Fruit fly (Drosophila melanogaster) Kc167 (cell line): ENCODE measurements around the gene CG15283.

Experiments used
- Myc ChIP-seq: fragments of >200 bp; optimal IDR thresholded peaks from 2 replicates; lab custom pipeline; 2017; ENCODE audit warnings: missing external identifiers
- Sin3A ChIP-seq: fragments of >200 bp; optimal IDR thresholded peaks from 2 replicates; lab custom pipeline; 2018; ENCODE audit warnings: missing external identifiers
- h ChIP-seq: fragments of >200 bp; optimal IDR thresholded peaks from 3 replicates; lab custom pipeline; 2018; ENCODE audit warnings: missing external identifiers
- insv ChIP-seq: fragments of >200 bp; optimal IDR thresholded peaks from 3 replicates; lab custom pipeline; 2018; ENCODE audit warnings: missing external identifiers
- psq ChIP-seq: fragments of >200 bp; optimal IDR thresholded peaks from 2 replicates; lab custom pipeline; 2017; ENCODE audit warnings: missing external identifiers
- ttk ChIP-seq: sonication (Bioruptor generic); optimal IDR thresholded peaks from 2 replicates; lab custom pipeline; 2017; ENCODE audit warnings: missing external identifiers

The CG15283 gene

DNA sequence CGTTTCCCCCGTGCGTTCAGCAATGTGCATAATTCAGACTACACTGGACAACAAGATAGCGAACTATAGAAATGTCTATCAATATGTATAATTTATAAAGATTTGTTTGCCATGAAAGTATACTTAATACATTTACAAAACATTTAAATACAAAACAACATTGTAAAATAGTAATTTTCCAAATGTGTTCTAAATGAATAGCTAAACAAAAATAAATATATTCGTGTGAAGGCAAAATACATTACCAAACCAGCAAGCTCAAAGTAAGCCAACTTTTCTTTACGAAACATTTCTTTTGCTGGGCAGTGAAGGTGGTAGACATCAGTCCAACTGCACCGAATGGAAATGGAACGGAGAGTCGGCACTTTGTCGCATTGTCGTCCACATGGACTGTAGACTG lies 24.3 kb upstream of the CG15283 start:
- TF ChIP-seq Sin3A (lab: Kevin White, UChicago), result no peak
- no peak for TF ChIP-seq ttk (lab: Kevin White, UChicago)
- TF ChIP-seq psq (lab: Kevin White, UChicago), result no peak
- TF ChIP-seq Myc, result no peak
- TF ChIP-seq h (lab: Kevin White, UChicago), result no peak
- no peak for TF ChIP-seq insv

DNA sequence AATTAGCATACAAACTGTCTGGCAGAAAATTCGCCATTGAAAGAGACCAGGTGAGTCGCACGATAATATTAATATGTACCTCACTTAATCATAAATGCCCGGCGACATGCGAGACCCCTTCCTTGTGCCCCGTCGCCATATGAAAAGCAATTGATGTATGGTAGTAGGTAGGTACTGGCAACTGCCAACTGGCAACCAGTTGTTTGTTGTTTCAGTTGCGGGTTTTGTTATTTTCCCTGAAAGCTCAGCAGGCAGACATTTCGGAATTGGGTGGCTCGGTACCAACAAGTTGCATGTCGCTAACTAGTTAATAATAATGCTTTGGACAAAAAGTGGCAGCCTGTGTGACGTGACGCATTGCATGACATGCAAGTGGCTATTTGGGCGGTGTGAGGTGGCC lies 23.7 kb upstream of the CG15283 start:
- no peak for TF ChIP-seq Sin3A (lab: Kevin White, UChicago)
- no peak for TF ChIP-seq Myc
- TF ChIP-seq ttk (lab: Kevin White, UChicago), result no peak
- no peak for TF ChIP-seq h (lab: Kevin White, UChicago)
- no peak for TF ChIP-seq psq (lab: Kevin White, UChicago)
- no peak for TF ChIP-seq insv

DNA sequence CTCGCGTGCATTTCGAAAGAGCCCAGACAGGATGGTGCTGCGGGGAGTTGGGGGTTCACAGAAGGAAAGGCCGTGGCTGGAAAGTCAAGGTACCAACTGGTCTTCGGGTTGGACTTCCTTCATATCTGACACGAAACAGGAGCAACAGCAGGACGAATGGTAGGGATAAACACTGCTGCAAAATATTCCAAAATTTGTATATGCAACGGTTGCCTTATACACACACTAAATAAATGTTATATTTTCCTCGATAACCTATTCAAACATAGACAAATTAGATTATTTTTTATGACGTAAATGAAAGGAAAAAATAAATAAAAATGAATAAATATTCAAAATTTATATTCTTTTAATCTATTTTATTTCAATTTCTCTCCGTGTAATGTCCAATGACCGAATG lies 19.0 kb upstream of the CG15283 start:
- TF ChIP-seq psq (lab: Kevin White, UChicago), result no peak
- no peak for TF ChIP-seq h (lab: Kevin White, UChicago)
- TF ChIP-seq Sin3A (lab: Kevin White, UChicago), result no peak
- TF ChIP-seq Myc, result no peak
- TF ChIP-seq ttk (lab: Kevin White, UChicago), result no peak
- no peak for TF ChIP-seq insv

DNA sequence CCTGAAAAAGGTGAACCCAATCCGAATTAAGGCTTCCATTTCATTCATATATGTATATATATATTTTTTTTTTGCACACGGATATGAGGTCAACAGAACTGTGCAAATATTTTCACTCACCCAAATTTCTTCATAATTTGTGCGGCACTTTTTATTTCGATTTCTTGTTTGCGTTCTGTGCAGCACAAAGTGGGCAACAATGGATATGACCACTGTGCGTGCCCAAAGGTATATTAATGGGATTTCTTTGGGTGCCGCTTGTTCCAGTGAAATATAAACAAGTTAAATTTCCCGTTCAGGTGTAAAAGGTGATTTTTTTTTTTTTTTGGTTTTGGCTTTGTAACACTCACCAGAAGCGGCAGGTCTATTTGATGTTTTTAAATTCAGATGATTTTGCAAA lies 14.3 kb upstream of the CG15283 start:
- no peak for TF ChIP-seq ttk (lab: Kevin White, UChicago)

DNA sequence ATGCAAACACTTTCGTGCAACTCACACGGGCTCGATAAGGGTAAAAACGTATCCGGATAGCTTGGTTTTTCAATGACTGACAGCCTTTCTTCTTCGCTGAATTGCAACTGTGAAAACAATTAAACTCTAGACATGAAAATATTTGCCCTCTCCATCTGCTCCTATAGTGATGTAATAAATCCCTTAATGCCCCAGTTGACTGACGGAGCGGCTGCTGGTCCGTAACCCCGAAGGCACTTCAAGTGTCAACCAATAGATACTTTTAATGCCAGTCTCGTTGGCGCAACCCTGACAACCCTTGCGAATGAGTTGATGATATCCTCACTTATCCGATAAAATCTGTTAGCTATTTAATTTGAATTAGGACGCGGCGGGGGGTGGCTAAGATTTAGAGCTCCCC lies 13.6 kb upstream of the CG15283 start:
- no peak for TF ChIP-seq ttk (lab: Kevin White, UChicago)
- TF ChIP-seq Sin3A (lab: Kevin White, UChicago), result no peak
- TF ChIP-seq h (lab: Kevin White, UChicago), result no peak
- no peak for TF ChIP-seq psq (lab: Kevin White, UChicago)
- no peak for TF ChIP-seq Myc
- TF ChIP-seq insv, result no peak

DNA sequence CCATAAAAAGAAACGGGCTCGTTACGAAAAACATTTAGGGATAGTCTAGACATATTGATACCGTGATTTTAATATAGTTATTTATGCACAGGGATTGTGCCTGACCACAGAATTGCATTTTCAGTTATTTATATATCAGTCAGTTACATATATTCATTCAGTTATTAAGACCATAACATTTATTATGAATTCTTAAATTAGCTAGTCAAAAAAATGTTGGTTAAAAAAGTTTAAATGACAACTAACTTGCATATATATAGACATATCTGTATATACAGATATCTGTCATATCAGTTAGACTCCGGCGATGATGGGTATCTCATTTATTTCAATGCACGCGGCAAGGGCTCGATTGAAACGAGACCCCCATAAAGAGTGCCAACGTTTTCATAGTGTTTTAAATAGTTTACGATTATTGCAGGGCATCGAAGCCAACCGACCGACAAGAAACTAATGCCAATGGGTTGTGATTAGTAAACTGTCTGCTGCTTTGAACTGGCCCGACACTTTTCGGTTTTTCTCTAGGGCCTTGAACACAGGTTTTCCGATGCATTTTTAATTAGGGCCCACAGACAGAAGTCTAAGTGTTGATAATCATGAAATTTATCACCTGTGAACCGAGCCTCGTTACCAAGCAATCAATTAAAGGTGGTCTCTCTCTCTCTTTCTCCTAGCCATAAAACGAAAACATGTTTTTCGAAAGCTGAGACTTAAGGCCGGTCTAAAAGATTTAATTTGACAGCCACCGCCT lies 12.1 kb upstream of the CG15283 start:
- TF ChIP-seq Myc (no peak), insv (no peak), ttk (lab: Kevin White, UChicago) (no peak), Sin3A (lab: Kevin White, UChicago) (no peak), h (lab: Kevin White, UChicago) (no peak), psq (lab: Kevin White, UChicago) (no peak)

DNA sequence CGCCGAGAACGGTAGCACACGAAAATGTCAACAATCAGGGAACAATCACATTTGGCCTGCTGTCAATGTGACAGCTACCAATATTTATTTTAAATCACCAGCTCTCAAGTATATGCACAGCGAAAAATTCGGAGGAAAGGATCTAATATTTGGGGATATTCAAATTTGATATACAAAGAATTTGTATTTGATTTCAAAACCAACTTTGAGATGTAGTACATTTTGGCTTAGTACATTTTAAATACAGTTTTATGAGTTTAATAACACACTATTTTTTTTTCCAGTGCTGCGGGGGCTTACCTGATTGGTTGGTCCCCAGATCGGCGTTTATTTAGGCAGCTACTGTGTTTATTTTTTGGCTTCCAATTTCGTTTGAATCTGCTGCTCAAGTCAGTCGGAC lies 10.3 kb upstream of the CG15283 start:
- no peak for TF ChIP-seq Myc
- TF ChIP-seq psq (lab: Kevin White, UChicago), result no peak
- no peak for TF ChIP-seq Sin3A (lab: Kevin White, UChicago)
- no peak for TF ChIP-seq insv
- no peak for TF ChIP-seq ttk (lab: Kevin White, UChicago)
- no peak for TF ChIP-seq h (lab: Kevin White, UChicago)

DNA sequence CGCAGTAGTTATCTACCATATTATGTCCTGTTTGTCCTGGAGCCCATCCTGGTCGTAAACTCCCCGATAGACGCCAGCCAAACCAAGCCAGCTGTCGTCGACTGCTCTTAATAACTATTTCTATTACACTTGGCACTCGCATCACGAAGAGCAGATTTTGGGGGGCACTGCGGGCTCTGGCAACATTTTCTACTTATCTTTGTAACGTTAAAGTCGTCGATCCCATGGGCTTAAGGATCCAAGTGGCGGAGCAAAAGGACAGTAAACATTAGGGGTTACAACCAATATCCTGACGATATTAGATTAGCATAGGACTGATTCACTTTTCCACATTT lies 9.3 kb upstream of the CG15283 start:
- TF ChIP-seq h (lab: Kevin White, UChicago) (no peak), ttk (lab: Kevin White, UChicago) (no peak), insv (no peak), Myc (no peak), Sin3A (lab: Kevin White, UChicago) (no peak), psq (lab: Kevin White, UChicago) (no peak)

DNA sequence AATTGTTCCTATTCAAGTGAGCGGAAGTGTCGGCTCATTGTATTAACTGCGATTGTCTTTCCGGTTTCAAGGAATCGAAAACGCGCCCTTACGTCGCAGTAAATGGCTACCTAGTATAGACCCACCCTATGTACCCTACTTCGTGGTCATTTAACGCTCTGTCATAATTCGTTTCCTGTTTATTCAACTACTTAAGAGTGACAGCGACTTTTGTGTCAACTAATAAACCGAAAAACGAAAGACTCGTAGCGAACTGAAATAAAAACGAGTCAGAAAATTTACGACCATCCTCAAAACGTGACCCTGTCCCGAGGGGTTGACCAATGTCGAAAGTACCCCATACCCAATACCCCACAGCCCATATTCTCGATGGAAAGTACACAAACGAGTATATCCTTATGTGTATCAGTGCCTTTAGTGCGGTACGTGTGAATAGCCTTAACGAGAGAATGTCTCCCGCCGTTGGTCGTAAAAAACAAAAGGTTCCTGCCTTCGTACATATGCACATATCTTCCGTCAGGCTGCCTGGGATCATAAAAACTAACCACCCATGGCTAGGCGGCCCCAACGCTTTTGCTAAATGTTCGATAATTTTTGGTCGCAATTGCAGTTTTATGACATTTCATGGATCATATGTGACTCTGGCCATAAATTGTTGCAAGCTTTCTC lies 8.8 kb upstream of the CG15283 start:
- TF ChIP-seq h (lab: Kevin White, UChicago) (no peak), psq (lab: Kevin White, UChicago) (no peak)

DNA sequence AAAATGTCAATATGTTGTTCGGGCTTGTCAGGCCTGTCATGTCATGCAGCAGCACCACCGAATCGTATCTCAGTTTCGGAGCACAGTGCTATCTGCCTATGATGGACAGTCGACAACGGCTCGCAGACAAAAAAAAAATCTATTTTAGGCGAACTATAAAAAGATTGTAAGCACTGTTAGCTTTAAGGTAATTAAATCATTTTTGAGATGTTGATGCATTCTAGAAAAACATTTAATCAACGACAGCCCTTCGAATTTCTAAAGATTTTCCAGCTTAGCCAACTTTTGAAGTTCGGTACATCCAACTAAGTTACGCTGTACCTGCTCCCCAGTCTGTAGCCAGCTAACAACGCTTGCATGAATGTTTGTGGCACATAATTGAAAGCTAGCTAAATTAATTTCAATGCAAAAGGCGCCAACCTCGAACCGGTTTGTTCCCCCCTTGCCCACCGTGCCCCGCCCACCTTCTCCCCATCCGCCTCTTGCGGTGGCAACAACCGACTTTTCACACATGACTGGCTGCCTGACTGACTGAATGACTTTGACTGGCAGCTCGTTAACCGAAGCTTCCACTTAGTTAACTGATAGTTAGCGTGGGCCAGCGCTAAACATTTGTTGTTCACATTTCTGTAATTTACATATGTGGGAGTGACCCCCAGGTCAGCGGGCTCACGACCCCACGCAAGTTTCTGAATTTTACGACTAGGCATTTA lies 7.6 kb upstream of the CG15283 start:
- TF ChIP-seq Myc (no peak), ttk (lab: Kevin White, UChicago) (no peak), h (lab: Kevin White, UChicago) (no peak), insv (no peak), psq (lab: Kevin White, UChicago) (no peak), Sin3A (lab: Kevin White, UChicago) (no peak)

DNA sequence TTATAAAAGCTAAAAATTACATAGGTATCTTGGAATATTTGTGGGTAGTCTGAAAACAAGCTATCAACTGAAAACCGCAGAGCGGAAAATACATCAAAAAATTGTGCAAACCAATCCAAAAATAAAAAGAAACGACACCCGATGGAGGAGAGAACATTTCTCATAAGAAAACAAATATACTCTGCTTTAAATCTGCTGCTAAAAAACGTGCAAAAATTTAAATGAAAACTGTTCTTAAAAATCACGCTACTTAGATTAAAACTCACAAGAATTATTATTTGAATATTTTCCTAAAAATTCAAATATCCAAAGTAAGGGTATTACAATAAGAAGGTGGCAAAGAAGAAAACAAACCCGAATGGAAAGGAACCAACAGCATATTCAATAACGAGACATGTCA lies 6.7 kb upstream of the CG15283 start:
- TF ChIP-seq Sin3A (lab: Kevin White, UChicago), result no peak
- no peak for TF ChIP-seq ttk (lab: Kevin White, UChicago)
- TF ChIP-seq Myc, result no peak
- no peak for TF ChIP-seq h (lab: Kevin White, UChicago)
- no peak for TF ChIP-seq psq (lab: Kevin White, UChicago)
- no peak for TF ChIP-seq insv

DNA sequence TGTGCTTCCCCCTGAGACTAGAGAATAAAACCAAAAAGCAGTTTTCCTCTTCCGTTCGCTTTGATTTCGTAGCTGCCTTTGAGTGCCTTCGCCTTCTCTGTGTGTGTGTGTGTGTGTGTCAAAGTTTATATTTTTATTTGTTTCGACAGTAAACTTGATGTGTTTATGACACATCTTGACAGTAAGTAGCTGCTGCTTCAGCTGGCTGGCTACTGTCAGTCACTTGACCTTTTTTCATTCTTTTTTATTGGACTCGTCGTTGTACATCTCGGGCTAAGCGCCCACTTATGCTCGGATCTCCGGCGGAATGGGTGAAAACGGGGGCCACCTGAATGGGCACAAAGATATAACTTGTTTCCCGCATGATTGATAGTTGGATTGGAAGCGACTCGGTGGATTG lies 6.1 kb upstream of the CG15283 start:
- TF ChIP-seq ttk (lab: Kevin White, UChicago), result no peak
- no peak for TF ChIP-seq Sin3A (lab: Kevin White, UChicago)
- no peak for TF ChIP-seq h (lab: Kevin White, UChicago)
- no peak for TF ChIP-seq psq (lab: Kevin White, UChicago)
- TF ChIP-seq insv, result no peak
- no peak for TF ChIP-seq Myc
